Fruit fly (Drosophila melanogaster) whole organism, embryonic: ENCODE measurements around the gene Tango5.

Experiments used
- CG1233 ChIP-seq: fragments of 200-800 bp; sonication (Bioruptor generic); optimal IDR thresholded peaks from 4 replicates; lab custom pipeline; 2018; ENCODE audit warnings: missing biosample characterization, mild to moderate bottlenecking, missing genetic modification characterization
- CG1603 ChIP-seq: fragments of 200-800 bp; sonication (Bioruptor generic); optimal IDR thresholded peaks from 2 replicates; lab custom pipeline; 2019; ENCODE audit warnings: missing biosample characterization, mild to moderate bottlenecking, missing genetic modification characterization, moderate library complexity
- CG9609 ChIP-seq: fragments of 200-800 bp; sonication (Bioruptor generic); optimal IDR thresholded peaks from 3 replicates; lab custom pipeline; 2016; ENCODE audit warnings: missing biosample characterization, missing genetic modification characterization
- ranshi ChIP-seq: fragments of 200-800 bp; sonication (Bioruptor generic); IDR thresholded peaks from 2 replicates; pipeline ENCODE4 v1.3.6; 2022; ENCODE audit warnings: missing biosample characterization, missing genetic modification characterization

DNA sequence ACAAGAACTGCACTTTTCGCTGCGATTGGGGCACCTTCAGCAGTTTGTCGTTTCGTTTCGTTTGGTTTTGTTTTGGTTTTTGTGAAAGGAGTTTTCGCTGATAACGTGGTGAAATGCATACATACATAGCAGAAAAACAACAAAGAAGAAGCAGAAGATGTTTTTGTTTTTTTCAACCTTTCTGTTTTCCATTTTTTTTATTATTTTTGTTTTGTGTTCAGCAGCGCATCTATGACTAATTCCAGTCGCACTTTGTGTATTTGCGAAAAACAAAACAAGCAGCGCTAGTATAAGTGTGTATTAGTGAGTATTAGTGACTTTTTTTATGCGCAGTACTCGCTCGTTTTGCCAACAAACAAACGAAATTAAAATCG is 2.8 kb upstream of the Tango5 start:
- TF ChIP-seq CG1233 (no peak), CG9609 (GFP tag; lab: Kevin White, UChicago) (no peak), ranshi (GFP tag; lab: Robert Waterston, UW) (no peak), CG1603 (tag; lab: Kevin White, UChicago) (no peak)
